Fruit fly (Drosophila melanogaster) whole organism, wandering third instar larva: ENCODE data around the gene CG1142.

Source experiments
- CG32264 ChIP-seq: fragments of 200-800 bp; sonication (Bioruptor generic); optimal IDR thresholded peaks from 2 replicates; lab custom pipeline; 2016; ENCODE audit warnings: missing biosample characterization, missing genetic modification characterization
- Sp1 ChIP-seq: fragments of 200-800 bp; sonication (Bioruptor generic); optimal IDR thresholded peaks from 3 replicates; lab custom pipeline; 2019; ENCODE audit warnings: missing biosample characterization, mild to moderate bottlenecking, missing genetic modification characterization, moderate library complexity

Gene CG1142

dm6 chr3R:7438869-7439268 lies 34.7 kb downstream of the CG1142 start:
- no peak for TF ChIP-seq CG32264 (GFP tag; lab: Kevin White, UChicago)
- no peak for TF ChIP-seq Sp1 (GFP tag; lab: Kevin White, UChicago)
